Fruit fly (Drosophila melanogaster) whole organism, pupa: Measurements from ENCODE around the gene CG16953.

ENCODE experiments used
- CG10348 ChIP-seq: fragments of 200-800 bp; sonication (Bioruptor generic); IDR thresholded peaks from 2 replicates; pipeline ENCODE4 v1.3.6; 2022; ENCODE audit warnings: missing biosample characterization, missing genetic modification characterization
- CG12605 ChIP-seq: fragments of 200-800 bp; sonication (Bioruptor generic); IDR thresholded peaks from 2 replicates; pipeline ENCODE4 v1.3.6; 2022; ENCODE audit warnings: missing biosample characterization, missing genetic modification characterization
- CG13204 ChIP-seq: fragments of 200-800 bp; sonication (Bioruptor generic); optimal IDR thresholded peaks from 2 replicates; lab custom pipeline; 2018; ENCODE audit warnings: missing biosample characterization, mild to moderate bottlenecking, missing genetic modification characterization, moderate library complexity
- CG14655 ChIP-seq: fragments of 200-800 bp; sonication (Bioruptor generic); optimal IDR thresholded peaks from 3 replicates; lab custom pipeline; 2017; ENCODE audit warnings: mild to moderate bottlenecking, missing biosample characterization, missing genetic modification reagents, missing genetic modification characterization
- CG15710 ChIP-seq: fragments of 200-800 bp; sonication (Bioruptor generic); optimal IDR thresholded peaks from 2 replicates; lab custom pipeline; 2018; ENCODE audit warnings: missing biosample characterization, mild to moderate bottlenecking, missing genetic modification characterization, moderate library complexity
- CG17806 ChIP-seq: fragments of 200-800 bp; sonication (Bioruptor generic); optimal IDR thresholded peaks from 2 replicates; lab custom pipeline; 2018; ENCODE audit warnings: missing biosample characterization, mild to moderate bottlenecking, missing genetic modification characterization, moderate library complexity
- CG32121 ChIP-seq: fragments of 200-800 bp; sonication (Bioruptor generic); IDR thresholded peaks from 2 replicates; pipeline ENCODE4 v1.3.6; 2022; ENCODE audit warnings: missing biosample characterization, missing genetic modification characterization
- CG34367 ChIP-seq: fragments of 200-800 bp; sonication (Bioruptor generic); optimal IDR thresholded peaks from 2 replicates; lab custom pipeline; 2018; ENCODE audit warnings: missing biosample characterization, mild to moderate bottlenecking, missing genetic modification characterization
- CG4496 ChIP-seq: fragments of 200-800 bp; sonication (Bioruptor generic); IDR thresholded peaks from 3 replicates; pipeline ENCODE4 v1.3.6; 2022; ENCODE audit warnings: missing biosample characterization, missing genetic modification characterization
- CG8159 ChIP-seq: fragments of 200-800 bp; sonication (Bioruptor generic); optimal IDR thresholded peaks from 3 replicates; lab custom pipeline; 2018; ENCODE audit warnings: missing biosample characterization, mild to moderate bottlenecking, missing genetic modification characterization, moderate library complexity
- CG8301 ChIP-seq: fragments of 200-800 bp; sonication (Bioruptor generic); optimal IDR thresholded peaks from 2 replicates; lab custom pipeline; 2018; ENCODE audit warnings: missing biosample characterization, mild to moderate bottlenecking, missing genetic modification characterization
- CG9948 ChIP-seq: fragments of 200-800 bp; sonication (Bioruptor generic); optimal IDR thresholded peaks from 2 replicates; lab custom pipeline; 2018; ENCODE audit warnings: missing biosample characterization, mild to moderate bottlenecking, missing genetic modification characterization, moderate library complexity
- D1 ChIP-seq: fragments of 200-800 bp; sonication (Bioruptor generic); optimal IDR thresholded peaks from 2 replicates; lab custom pipeline; 2018; ENCODE audit warnings: missing biosample characterization, mild to moderate bottlenecking, missing genetic modification characterization, moderate library complexity
- EcR ChIP-seq: fragments of 200-800 bp; sonication (Bioruptor generic); optimal IDR thresholded peaks from 3 replicates; lab custom pipeline; 2019; ENCODE audit warnings: missing biosample characterization, missing genetic modification characterization, mild to moderate bottlenecking, moderate library complexity, missing genetic modification reagents
- Ets98B ChIP-seq: fragments of 200-800 bp; sonication (Bioruptor generic); IDR thresholded peaks from 2 replicates; pipeline ENCODE4 v1.3.6; 2022; ENCODE audit warnings: missing biosample characterization, missing genetic modification characterization
- Pif1A ChIP-seq: fragments of 200-800 bp; sonication (Bioruptor generic); optimal IDR thresholded peaks from 3 replicates; lab custom pipeline; 2016; ENCODE audit warnings: missing biosample characterization, missing genetic modification characterization
- Pif1B ChIP-seq: fragments of 200-800 bp; sonication (Bioruptor generic); optimal IDR thresholded peaks from 3 replicates; lab custom pipeline; 2016; ENCODE audit warnings: missing biosample characterization, missing genetic modification characterization
- Snoo ChIP-seq: fragments of 200-800 bp; sonication (Bioruptor generic); optimal IDR thresholded peaks from 3 replicates; lab custom pipeline; 2017; ENCODE audit warnings: missing biosample characterization, mild to moderate bottlenecking, missing genetic modification characterization, inconsistent platforms
- fd96Ca ChIP-seq: fragments of 200-800 bp; sonication (Bioruptor generic); IDR thresholded peaks from 3 replicates; pipeline ENCODE4 v1.3.6; 2022; ENCODE audit warnings: missing biosample characterization, missing genetic modification characterization
- gl ChIP-seq: fragments of 200-800 bp; sonication (Bioruptor generic); optimal IDR thresholded peaks from 2 replicates; lab custom pipeline; 2018; ENCODE audit warnings: missing biosample characterization, mild to moderate bottlenecking, missing genetic modification characterization
- rn ChIP-seq: fragments of 200-800 bp; sonication (Bioruptor generic); IDR thresholded peaks from 2 replicates; pipeline ENCODE4 v1.3.6; 2022; ENCODE audit warnings: missing biosample characterization, missing genetic modification characterization

CG16953 gene

dm6 chr3R:20594194-20595144 is 8.8 kb upstream of the CG16953 start:
- peak; percentile 70 for TF ChIP-seq CG32121 (GFP tag; lab: Robert Waterston, UW)
- TF ChIP-seq CG9948: peak; percentile 98
- TF ChIP-seq Snoo (tag; lab: Kevin White, UChicago): peak; percentile 74
- TF ChIP-seq CG12605 (GFP tag; lab: Robert Waterston, UW): peak; percentile 83
- TF ChIP-seq CG10348 (GFP tag; lab: Robert Waterston, UW): peak; percentile 8; the same call in 1 of the 2 replicates
- peak; percentile 83 for TF ChIP-seq CG13204 (GFP tag; lab: Kevin White, UChicago)
- TF ChIP-seq CG8301: peak; percentile 89
- peak; percentile 54 for TF ChIP-seq EcR (GFP tag; lab: Kevin White, UChicago)
- peak; percentile 60 for TF ChIP-seq gl (tag; lab: Kevin White, UChicago)
- peak; percentile 95 for TF ChIP-seq CG14655 (GFP tag; lab: Kevin White, UChicago)
- TF ChIP-seq CG4496 (GFP tag; lab: Robert Waterston, UW): peak; percentile 76
- TF ChIP-seq CG8159 (tag; lab: Kevin White, UChicago): peak; percentile 98
- TF ChIP-seq Ets98B (GFP tag; lab: Robert Waterston, UW): peak; percentile 74
- peak; percentile 35; the same call in 1 of the 3 replicates for TF ChIP-seq fd96Ca (GFP tag; lab: Robert Waterston, UW)
- peak; percentile 90 for TF ChIP-seq CG34367 (tag; lab: Kevin White, UChicago)
- peak; percentile 95 for TF ChIP-seq CG17806 (tag; lab: Kevin White, UChicago)
- TF ChIP-seq D1 (tag; lab: Kevin White, UChicago): peak; percentile 96
- TF ChIP-seq Pif1A: peak; percentile 82
- peak; percentile 96 for TF ChIP-seq CG15710 (tag; lab: Kevin White, UChicago)
- TF ChIP-seq rn (GFP tag; lab: Robert Waterston, UW): peak; percentile 75; the same call in 1 of the 2 replicates
- TF ChIP-seq Pif1B (GFP tag; lab: Kevin White, UChicago): peak; percentile 76

dm6 chr3R:20593463-20593838 is 7.8 kb upstream of the CG16953 start:
- TF ChIP-seq Ets98B (GFP tag; lab: Robert Waterston, UW) (no peak), fd96Ca (GFP tag; lab: Robert Waterston, UW) (0 out of 3 replicates have a peak, but pooled peaks have one; percentile 27)
- TF ChIP-seq, all 21 proteins: peak for 1

- TF ChIP-seq EcR (GFP tag; lab: Kevin White, UChicago): peak; percentile 2
- TF ChIP-seq Pif1A: no peak
- TF ChIP-seq CG4496 (GFP tag; lab: Robert Waterston, UW): peak; percentile 20; the same call in 1 of the 3 replicates
- TF ChIP-seq, all 21 proteins: peak for 2
Measured at dm6 chr3R:20592517-20593462, 7.2 kb upstream of the CG16953 start, which contains the start of the genes Pus1 and bon. Gene Pus1 (minus strand): TSS chr3R:20592671. Gene bon (plus strand): TSS chr3R:20593139.

- TF ChIP-seq CG13204 (GFP tag; lab: Kevin White, UChicago) (no peak), EcR (GFP tag; lab: Kevin White, UChicago) (no peak), CG17806 (tag; lab: Kevin White, UChicago) (peak; percentile 54), CG14655 (GFP tag; lab: Kevin White, UChicago) (no peak), Pif1A (peak; percentile 6), CG32121 (GFP tag; lab: Robert Waterston, UW) (0 out of 2 replicates have a peak, but pooled peaks have one; percentile 13), CG4496 (GFP tag; lab: Robert Waterston, UW) (peak; percentile 41; the same call in 2 of the 3 replicates), CG34367 (tag; lab: Kevin White, UChicago) (no peak), Ets98B (GFP tag; lab: Robert Waterston, UW) (peak; percentile 34), gl (tag; lab: Kevin White, UChicago) (no peak), CG12605 (GFP tag; lab: Robert Waterston, UW) (peak; percentile 24; the same call in 1 of the 2 replicates), CG15710 (tag; lab: Kevin White, UChicago) (peak; percentile 39), CG8301 (no peak), fd96Ca (GFP tag; lab: Robert Waterston, UW) (no peak), rn (GFP tag; lab: Robert Waterston, UW) (no peak), D1 (tag; lab: Kevin White, UChicago) (no peak), CG10348 (GFP tag; lab: Robert Waterston, UW) (no peak), Pif1B (GFP tag; lab: Kevin White, UChicago) (no peak), CG8159 (tag; lab: Kevin White, UChicago) (peak; percentile 47), CG9948 (peak; percentile 10), Snoo (tag; lab: Kevin White, UChicago) (no peak)
- TF ChIP-seq, all 21 proteins: peak for 9
Measured at dm6 chr3R:20588480-20588785, 2.8 kb upstream of the CG16953 start, which contains the start of gene Srp72. Gene Srp72 (plus strand): TSS chr3R:20588711.
